Fruit fly (Drosophila melanogaster): ENCODE data around the gene MME1.

MME1 gene

dm6 chr2L:7076055-7076700 is 48.9 kb downstream of the MME1 start (continued):
- no peak for TF ChIP-seq MESR4 (GFP tag; optimal IDR thresholded peaks at IDR 0.05)
- no peak for TF ChIP-seq eyg (GFP tag; optimal IDR thresholded peaks at IDR 0.05)
- TF ChIP-seq bbx (GFP tag; IDR thresholded peaks at IDR 0.05; ENCODE audit: partially characterized antibody) = no peak
- TF ChIP-seq Poxn (GFP tag; IDR thresholded peaks at IDR 0.05) = no peak
- no peak for TF ChIP-seq CG16813 (GFP tag; IDR thresholded peaks at IDR 0.05; ENCODE audit: partially characterized antibody)
- TF ChIP-seq CG17568 (GFP tag; optimal IDR thresholded peaks at IDR 0.05) = no peak
- TF ChIP-seq Gsc (GFP tag; IDR thresholded peaks at IDR 0.05) = no peak
- TF ChIP-seq CG7928 (GFP tag; optimal IDR thresholded peaks at IDR 0.05) = no peak
- no peak for TF ChIP-seq fd102C (GFP tag; optimal IDR thresholded peaks at IDR 0.05)
- TF ChIP-seq crp (GFP tag; optimal IDR thresholded peaks at IDR 0.05) = no peak
- no peak for TF ChIP-seq Lpt (GFP tag; optimal IDR thresholded peaks at IDR 0.05)
- TF ChIP-seq jigr1 (GFP tag; IDR thresholded peaks at IDR 0.05) = no peak
- TF ChIP-seq Doc3 (GFP tag; IDR thresholded peaks at IDR 0.05; ENCODE audit: partially characterized antibody) = no peak
- TF ChIP-seq CG6654 (GFP tag; optimal IDR thresholded peaks at IDR 0.05) = no peak
- TF ChIP-seq ara (GFP tag; IDR thresholded peaks at IDR 0.05) = no peak
- peak; percentile 55 for TF ChIP-seq Med (GFP tag)
- peak; percentile 80 for TF ChIP-seq nom (GFP tag; optimal IDR thresholded peaks at IDR 0.05)
- TF ChIP-seq Usf (GFP tag; optimal IDR thresholded peaks at IDR 0.05) = no peak
- TF ChIP-seq CG14710 (tag; optimal IDR thresholded peaks at IDR 0.05) = no peak
- no peak for TF ChIP-seq CG15696 (tag; optimal IDR thresholded peaks at IDR 0.05)
- no peak for TF ChIP-seq CG14667 (GFP tag; IDR thresholded peaks at IDR 0.05)
- no peak for TF ChIP-seq Hr3 (GFP tag; optimal IDR thresholded peaks at IDR 0.05)
- no peak for TF ChIP-seq run (tag; optimal IDR thresholded peaks at IDR 0.05)
- peak; percentile 19 to 61 for TF ChIP-seq bsh (GFP tag; optimal IDR thresholded peaks at IDR 0.05)
- TF ChIP-seq CG8478 (optimal IDR thresholded peaks at IDR 0.05) = no peak
- TF ChIP-seq pan (optimal IDR thresholded peaks at IDR 0.05) = no peak
- TF ChIP-seq pan (GFP tag; optimal IDR thresholded peaks at IDR 0.05 in 1 of 2, IDR thresholded peaks at IDR 0.05 in 1 of 2) = peak in 1 of 2 experiments; percentile 24
- no peak for TF ChIP-seq Gug (GFP tag; IDR thresholded peaks at IDR 0.05)
- TF ChIP-seq CG18599 (GFP tag; optimal IDR thresholded peaks at IDR 0.05) = peak; percentile 16
- TF ChIP-seq gem (tag; optimal IDR thresholded peaks at IDR 0.05) = peak; percentile 34
- TF ChIP-seq CG12769 (tag; optimal IDR thresholded peaks at IDR 0.05) = no peak
- no peak for TF ChIP-seq sens-2 (GFP tag; IDR thresholded peaks at IDR 0.05)
- TF ChIP-seq CG6791 (GFP tag; IDR thresholded peaks at IDR 0.05; ENCODE audit: partially characterized antibody) = no peak
- peak; percentile 42; the same call in 1 of the 2 replicates for TF ChIP-seq Xrp1 (GFP tag; IDR thresholded peaks at IDR 0.05)
- no peak for TF ChIP-seq CG3065 (GFP tag; optimal IDR thresholded peaks at IDR 0.05)
- no peak for TF ChIP-seq CG3995 (GFP tag; optimal IDR thresholded peaks at IDR 0.05)
- TF ChIP-seq row (GFP tag; IDR thresholded peaks at IDR 0.05) = 0 out of 3 replicates have a peak, but pooled peaks have one; percentile 34
- TF ChIP-seq Hmr (GFP tag; optimal IDR thresholded peaks at IDR 0.05) = no peak
- no peak for TF ChIP-seq bigmax (GFP tag; optimal IDR thresholded peaks at IDR 0.05)
- TF ChIP-seq Drgx (GFP tag; IDR thresholded peaks at IDR 0.05) = peak; percentile 72
- TF ChIP-seq CG4282 (GFP tag; optimal IDR thresholded peaks at IDR 0.05) = no peak
- no peak for TF ChIP-seq otp (GFP tag; IDR thresholded peaks at IDR 0.05)
- no peak for TF ChIP-seq ac (GFP tag; optimal IDR thresholded peaks at IDR 0.05)
- no peak for TF ChIP-seq Rfx (GFP tag; IDR thresholded peaks at IDR 0.05)
- TF ChIP-seq zfh1 (GFP tag; IDR thresholded peaks at IDR 0.05) = 0 out of 3 replicates have a peak, but pooled peaks have one; percentile 35
- no peak for TF ChIP-seq CG15514 (GFP tag; optimal IDR thresholded peaks at IDR 0.05)
- TF ChIP-seq dmrt11E (tag; optimal IDR thresholded peaks at IDR 0.05) = peak; percentile 25
- TF ChIP-seq CG10565 (GFP tag; optimal IDR thresholded peaks at IDR 0.05) = no peak
- TF ChIP-seq CG8290 (GFP tag; optimal IDR thresholded peaks at IDR 0.05) = no peak
- no peak for TF ChIP-seq CG8290 (tag; optimal IDR thresholded peaks at IDR 0.05)
